Worm (Caenorhabditis elegans) whole organism, young adult: ENCODE data around the gene lmtr-2.
A peak's percentile ranks its signal among the peaks of the same experiment; 100 is the strongest.

Source experiments
- B0035.1 ChIP-seq: sonication (generic microtip); optimal IDR thresholded peaks from 2 replicates; lab custom pipeline; 2016; ENCODE audit warnings: missing genetic modification characterization, mild to moderate bottlenecking, missing compliant biosample characterization, missing genotype, missing genetic modification reagents
- C17E4.6 ChIP-seq: fragments of 200-800 bp; sonication (Bioruptor generic); IDR thresholded peaks from 2 replicates; pipeline ENCODE4 v1.3.6; 2022; ENCODE audit warnings: missing genetic modification reagents, missing genetic modification characterization, missing compliant biosample characterization
- F57A8.1 ChIP-seq: fragments of 200-800 bp; sonication (Bioruptor generic); optimal IDR thresholded peaks from 2 replicates; lab custom pipeline; 2018; ENCODE audit warnings: mild to moderate bottlenecking, missing genetic modification characterization, moderate library complexity, missing compliant biosample characterization
- F57C9.4 ChIP-seq: sonication (generic microtip); optimal IDR thresholded peaks from 2 replicates; lab custom pipeline; 2017; ENCODE audit warnings: mild to moderate bottlenecking, missing genetic modification characterization, missing compliant biosample characterization
- K12H6.12 ChIP-seq: fragments of 200-800 bp; sonication (Bioruptor generic); optimal IDR thresholded peaks from 2 replicates; lab custom pipeline; 2018; ENCODE audit warnings: mild to moderate bottlenecking, missing genetic modification characterization, missing compliant biosample characterization
- T26A5.8 ChIP-seq: sonication (generic microtip); optimal IDR thresholded peaks from 2 replicates; lab custom pipeline; 2016; ENCODE audit warnings: missing genetic modification characterization, missing compliant biosample characterization
- Y67H2A.10 ChIP-seq: fragments of 200-800 bp; sonication (Bioruptor generic); conservative IDR thresholded peaks from 2 replicates; pipeline ENCODE4 v1.3.6; 2022; ENCODE audit warnings: missing genetic modification reagents, missing genetic modification characterization, missing compliant biosample characterization
- ZK185.1 ChIP-seq: sonication (generic microtip); optimal IDR thresholded peaks from 2 replicates; lab custom pipeline; 2016; ENCODE audit warnings: mild to moderate bottlenecking, missing genetic modification characterization, missing compliant biosample characterization; ENCODE audit not compliant: poor library complexity, severe bottlenecking
- aptf-3 ChIP-seq: fragments of 200-800 bp; sonication (Bioruptor generic); IDR thresholded peaks from 2 replicates; pipeline ENCODE4 v1.3.6; 2022; ENCODE audit warnings: missing genetic modification characterization, missing compliant biosample characterization
- athp-1 ChIP-seq: sonication (generic microtip); optimal IDR thresholded peaks from 2 replicates; lab custom pipeline; 2017; ENCODE audit warnings: mild to moderate bottlenecking, missing genetic modification characterization, missing compliant biosample characterization
- attf-5 ChIP-seq: fragments of 200-800 bp; sonication (Bioruptor generic); optimal IDR thresholded peaks from 2 replicates; lab custom pipeline; 2018; ENCODE audit warnings: mild to moderate bottlenecking, missing genetic modification characterization, missing compliant biosample characterization
- attf-6 ChIP-seq: fragments of 200-800 bp; sonication (Bioruptor generic); IDR thresholded peaks from 2 replicates; pipeline ENCODE4 v1.3.6; 2022; ENCODE audit warnings: missing genetic modification reagents, missing genetic modification characterization, missing compliant biosample characterization
- ccch-3 ChIP-seq: fragments of 200-800 bp; sonication (Bioruptor generic); optimal IDR thresholded peaks from 2 replicates; lab custom pipeline; 2018; ENCODE audit warnings: mild to moderate bottlenecking, missing genetic modification characterization, missing compliant biosample characterization
- cebp-1 ChIP-seq, 2 experiments: fragments of 200-800 bp in 1 of 2; sonication (Bioruptor generic) in 1 of 2; sonication (generic microtip) in 1 of 2; IDR thresholded peaks in 1 of 2; optimal IDR thresholded peaks in 1 of 2; 2 replicates each; pipeline versions ENCODE4 v1.3.6 to Lab custom; 2017 to 2022; ENCODE audit warnings: missing compliant biosample characterization in 2 of 2, missing genetic modification characterization in 2 of 2, mild to moderate bottlenecking in 1 of 2, missing genetic modification reagents in 1 of 2, moderate library complexity in 1 of 2
- ceh-100 ChIP-seq: fragments of 200-800 bp; sonication (Bioruptor generic); IDR thresholded peaks from 2 replicates; pipeline ENCODE4 v1.3.6; 2022; ENCODE audit warnings: missing genetic modification reagents, missing genetic modification characterization, missing compliant biosample characterization
- ceh-79 ChIP-seq: sonication (generic microtip); optimal IDR thresholded peaks from 2 replicates; lab custom pipeline; 2017; ENCODE audit warnings: mild to moderate bottlenecking, missing genetic modification characterization, missing compliant biosample characterization
- dox-1 ChIP-seq: fragments of 200-800 bp; sonication (Bioruptor generic); IDR thresholded peaks from 2 replicates; pipeline ENCODE4 v1.3.6; 2022; ENCODE audit warnings: missing genetic modification reagents, missing genetic modification characterization, missing compliant biosample characterization
- dpff-1 ChIP-seq: sonication (generic microtip); optimal IDR thresholded peaks from 2 replicates; lab custom pipeline; 2017; ENCODE audit warnings: mild to moderate bottlenecking, missing genetic modification characterization, missing compliant biosample characterization
- efl-1 ChIP-seq: fragments of 150-350 bp; optimal IDR thresholded peaks from 2 replicates; lab custom pipeline; 2014; ENCODE audit warnings: missing biosample characterization, missing genetic modification reagents, missing genetic modification characterization
- egl-18 ChIP-seq: fragments of 200-800 bp; sonication (Bioruptor generic); IDR thresholded peaks from 2 replicates; pipeline ENCODE4 v1.3.6; 2022; ENCODE audit warnings: missing genetic modification reagents, missing genetic modification characterization, missing compliant biosample characterization
- egl-44 ChIP-seq: fragments of 200-800 bp; sonication (Bioruptor generic); IDR thresholded peaks from 2 replicates; pipeline ENCODE4 v1.3.6; 2022; ENCODE audit warnings: missing genetic modification reagents, missing genetic modification characterization, missing compliant biosample characterization
- ekl-4 ChIP-seq: fragments of 200-800 bp; sonication (Bioruptor generic); IDR thresholded peaks from 2 replicates; pipeline ENCODE4 v1.3.6; 2022; ENCODE audit warnings: missing genetic modification reagents, missing genetic modification characterization, missing compliant biosample characterization
- ets-4 ChIP-seq: fragments of 200-800 bp; sonication (Bioruptor generic); optimal IDR thresholded peaks from 2 replicates; lab custom pipeline; 2018; ENCODE audit warnings: mild to moderate bottlenecking, missing genetic modification characterization, missing compliant biosample characterization
- fkh-3 ChIP-seq: sonication (generic microtip); optimal IDR thresholded peaks from 2 replicates; lab custom pipeline; 2016; ENCODE audit warnings: mild to moderate bottlenecking, missing genetic modification characterization, missing compliant biosample characterization
- him-1 ChIP-seq: sonication (generic microtip); optimal IDR thresholded peaks from 2 replicates; lab custom pipeline; 2016; ENCODE audit warnings: missing genotype, missing genetic modification reagents, missing genetic modification characterization, missing compliant biosample characterization
- hlh-26 ChIP-seq: fragments of 200-800 bp; sonication (Bioruptor generic); conservative IDR thresholded peaks from 2 replicates; pipeline ENCODE4 v1.3.6; 2022; ENCODE audit warnings: missing genetic modification reagents, missing genetic modification characterization, missing compliant biosample characterization
- lag-1 ChIP-seq: fragments of 200-800 bp; sonication (Bioruptor generic); IDR thresholded peaks from 2 replicates; pipeline ENCODE4 v1.3.6; 2022; ENCODE audit warnings: missing genetic modification reagents, missing genetic modification characterization, missing compliant biosample characterization
- let-526 ChIP-seq: fragments of 200-800 bp; sonication (Bioruptor generic); IDR thresholded peaks from 2 replicates; pipeline ENCODE4 v1.3.6; 2022; ENCODE audit warnings: missing genetic modification reagents, missing genetic modification characterization, missing compliant biosample characterization
- let-607 ChIP-seq, 2 experiments: fragments of 200-800 bp in 1 of 2; sonication (Bioruptor generic) in 1 of 2; sonication (generic microtip) in 1 of 2; optimal IDR thresholded peaks; 2 replicates each; lab custom pipeline; 2016 to 2018; ENCODE audit warnings: mild to moderate bottlenecking in 2 of 2, missing compliant biosample characterization in 2 of 2, missing genetic modification characterization in 2 of 2, moderate library complexity in 2 of 2, missing genotype in 1 of 2
- lin-54 ChIP-seq: fragments of 200-800 bp; sonication (Bioruptor generic); optimal IDR thresholded peaks from 2 replicates; lab custom pipeline; 2018; ENCODE audit warnings: mild to moderate bottlenecking, missing genetic modification characterization, missing compliant biosample characterization
- lsl-1 ChIP-seq: fragments of 200-800 bp; sonication (Bioruptor generic); optimal IDR thresholded peaks from 2 replicates; lab custom pipeline; 2018; ENCODE audit warnings: mild to moderate bottlenecking, missing genetic modification characterization, moderate library complexity, missing compliant biosample characterization
- mcd-1 ChIP-seq: fragments of 200-800 bp; sonication (Bioruptor generic); IDR thresholded peaks from 2 replicates; pipeline ENCODE4 v1.3.6; 2022; ENCODE audit warnings: missing genetic modification reagents, missing genetic modification characterization, missing compliant biosample characterization
- mel-28 ChIP-seq: sonication (generic microtip); optimal IDR thresholded peaks from 2 replicates; lab custom pipeline; 2016; ENCODE audit warnings: borderline replicate concordance, mild to moderate bottlenecking, missing genetic modification characterization, missing compliant biosample characterization
- mes-4 ChIP-seq: sonication (generic microtip); optimal IDR thresholded peaks from 2 replicates; lab custom pipeline; 2016; ENCODE audit warnings: missing genotype, missing genetic modification characterization, missing compliant biosample characterization
- nfya-2 ChIP-seq: fragments of 200-800 bp; sonication (Bioruptor generic); IDR thresholded peaks from 2 replicates; pipeline ENCODE4 v1.3.6; 2022; ENCODE audit warnings: missing genetic modification reagents, missing genetic modification characterization, missing compliant biosample characterization
- nhr-120 ChIP-seq: fragments of 200-800 bp; sonication (Bioruptor generic); IDR thresholded peaks from 2 replicates; pipeline ENCODE4 v1.3.6; 2022; ENCODE audit warnings: missing genetic modification characterization, missing compliant biosample characterization
- nhr-80 ChIP-seq: sonication (generic microtip); optimal IDR thresholded peaks from 2 replicates; lab custom pipeline; 2016; ENCODE audit warnings: missing genetic modification characterization, missing compliant biosample characterization
- nhr-90 ChIP-seq: sonication (generic microtip); optimal IDR thresholded peaks from 2 replicates; lab custom pipeline; 2016; ENCODE audit warnings: missing genotype, mild to moderate bottlenecking, missing genetic modification characterization, missing compliant biosample characterization
- pbrm-1 ChIP-seq: fragments of 200-800 bp; sonication (Bioruptor generic); IDR thresholded peaks from 2 replicates; pipeline ENCODE4 v1.3.6; 2022; ENCODE audit warnings: missing genetic modification reagents, missing genetic modification characterization, missing compliant biosample characterization
- rcor-1 ChIP-seq: fragments of 200-800 bp; sonication (Bioruptor generic); IDR thresholded peaks from 2 replicates; pipeline ENCODE4 v1.3.6; 2022; ENCODE audit warnings: missing genetic modification reagents, missing genetic modification characterization, missing compliant biosample characterization
- snpc-1.3 ChIP-seq: sonication (generic microtip); optimal IDR thresholded peaks from 2 replicates; lab custom pipeline; 2017; ENCODE audit warnings: missing genetic modification characterization, mild to moderate bottlenecking, missing compliant biosample characterization, antibody characterized with exemption, moderate library complexity, missing genotype, missing genetic modification reagents; ENCODE audit not compliant: insufficient read depth
- snpc-4 ChIP-seq, 5 experiments: fragments of 150-350 bp in 1 of 5; sonication (generic microtip) in 4 of 5; optimal IDR thresholded peaks; 2 replicates each; lab custom pipeline; 2014 to 2018; ENCODE audit warnings: missing genetic modification characterization in 5 of 5, missing biosample characterization in 3 of 5, antibody characterized with exemption in 2 of 5, mild to moderate bottlenecking in 2 of 5, missing compliant biosample characterization in 2 of 5, missing genotype in 2 of 5, moderate library complexity in 2 of 5, missing genetic modification reagents in 1 of 5
- tlf-1 ChIP-seq: fragments of 200-800 bp; sonication (Bioruptor generic); optimal IDR thresholded peaks from 2 replicates; lab custom pipeline; 2018; ENCODE audit warnings: mild to moderate bottlenecking, missing genetic modification characterization, missing compliant biosample characterization
- unc-130 ChIP-seq: sonication (generic microtip); optimal IDR thresholded peaks from 2 replicates; lab custom pipeline; 2016; ENCODE audit warnings: missing genetic modification reagents, missing genetic modification characterization, missing compliant biosample characterization
- xnd-1 ChIP-seq: sonication (generic microtip); optimal IDR thresholded peaks from 2 replicates; lab custom pipeline; 2016; ENCODE audit warnings: missing genotype, missing genetic modification reagents, missing genetic modification characterization, missing compliant biosample characterization
- zim-3 ChIP-seq: sonication (generic microtip); optimal IDR thresholded peaks from 2 replicates; lab custom pipeline; 2017; ENCODE audit warnings: mild to moderate bottlenecking, missing genetic modification characterization, moderate library complexity, missing compliant biosample characterization
- ztf-25 ChIP-seq: fragments of 200-800 bp; sonication (Bioruptor generic); IDR thresholded peaks from 2 replicates; pipeline ENCODE4 v1.3.6; 2022; ENCODE audit warnings: missing genetic modification reagents, missing genetic modification characterization, missing compliant biosample characterization

lmtr-2 gene

ce11 chrV:8000929-8001513 is 9.9 kb downstream of the lmtr-2 start, which contains the start of gene Y97E10AR.1 (continued):
- no peak for TF ChIP-seq snpc-4 (GFP tag; optimal IDR thresholded peaks at IDR 0.05; lab: Kevin White, UChicago)
- peak; percentile 29 to 51 (median 40) for TF ChIP-seq snpc-4 (tag; optimal IDR thresholded peaks at IDR 0.05; lab: Kevin White, UChicago)
- no peak for TF ChIP-seq Y67H2A.10 (GFP tag; lab: Robert Waterston, UW)
- no peak for TF ChIP-seq T26A5.8
- 0 out of 2 replicates have a peak, but pooled peaks have one; percentile 12 for TF ChIP-seq let-526 (GFP tag; lab: Robert Waterston, UW)
- no peak for TF ChIP-seq lin-54 (GFP tag; lab: Kevin White, UChicago)
- no peak for TF ChIP-seq egl-18 (GFP tag; lab: Robert Waterston, UW)
- no peak for TF ChIP-seq nfya-2 (GFP tag; lab: Robert Waterston, UW)
- TF ChIP-seq attf-5 (GFP tag; lab: Kevin White, UChicago), result peak; percentile 85
- peak; percentile 26 for TF ChIP-seq ZK185.1 (tag; lab: Kevin White, UChicago)
- TF ChIP-seq unc-130 (GFP tag; lab: Kevin White, UChicago), result no peak
- peak; percentile 98 for TF ChIP-seq nhr-80 (tag; lab: Kevin White, UChicago)
- no peak for TF ChIP-seq fkh-3 (tag; lab: Kevin White, UChicago)
- no peak for TF ChIP-seq mel-28
- TF ChIP-seq dpff-1 (tag; lab: Kevin White, UChicago), result no peak
- TF ChIP-seq ztf-25 (GFP tag; lab: Robert Waterston, UW), result no peak
- no peak for TF ChIP-seq ccch-3 (GFP tag; lab: Kevin White, UChicago)
- no peak for TF ChIP-seq lsl-1 (GFP tag; lab: Kevin White, UChicago)
- TF ChIP-seq ekl-4 (GFP tag; lab: Robert Waterston, UW), result no peak
- TF ChIP-seq K12H6.12 (tag; lab: Kevin White, UChicago), result peak; percentile 81
- peak; percentile 62 to 68 for TF ChIP-seq let-607 (tag; optimal IDR thresholded peaks at IDR 0.05; lab: Kevin White, UChicago)
- TF ChIP-seq hlh-26 (GFP tag; lab: Robert Waterston, UW), result no peak
- TF ChIP-seq aptf-3 (GFP tag; lab: Robert Waterston, UW), result no peak
- TF ChIP-seq nhr-120 (GFP tag; lab: Robert Waterston, UW), result no peak
- no peak for TF ChIP-seq F57A8.1 (GFP tag; lab: Kevin White, UChicago)
- no peak for TF ChIP-seq xnd-1 (tag; lab: Kevin White, UChicago)
- no peak for TF ChIP-seq ceh-79
- no peak for TF ChIP-seq zim-3 (tag; lab: Kevin White, UChicago)
- TF ChIP-seq attf-6, result no peak
- peak; percentile 52 for TF ChIP-seq ets-4 (GFP tag; lab: Kevin White, UChicago)
- no peak for TF ChIP-seq snpc-1.3
- TF ChIP-seq egl-44, result no peak
- peak; percentile 57 for TF ChIP-seq pbrm-1 (GFP tag; lab: Robert Waterston, UW)
- TF ChIP-seq mes-4 (tag; lab: Kevin White, UChicago), result no peak
- no peak for TF ChIP-seq ceh-100 (GFP tag; lab: Robert Waterston, UW)
- 0 out of 2 replicates have a peak, but pooled peaks have one; percentile 21 for TF ChIP-seq rcor-1 (GFP tag; lab: Robert Waterston, UW)
- no peak for TF ChIP-seq C17E4.6 (GFP tag; lab: Robert Waterston, UW)
- peak; percentile 35 for TF ChIP-seq tlf-1 (GFP tag; lab: Kevin White, UChicago)
- no peak for TF ChIP-seq efl-1 (GFP tag; lab: Kevin White, UChicago)
- peak; percentile 58 for TF ChIP-seq nhr-90
- TF ChIP-seq dox-1 (GFP tag; lab: Robert Waterston, UW), result no peak; the same call in 1 of the 2 replicates
- TF ChIP-seq cebp-1 (GFP tag; IDR thresholded peaks at IDR 0.05; lab: Robert Waterston, UW), result no peak
- peak; percentile 88 for TF ChIP-seq cebp-1 (tag; optimal IDR thresholded peaks at IDR 0.05; lab: Kevin White, UChicago)
- no peak for TF ChIP-seq him-1 (tag; lab: Kevin White, UChicago)
- no peak for TF ChIP-seq athp-1 (tag; lab: Kevin White, UChicago)
- TF ChIP-seq mcd-1 (GFP tag; lab: Robert Waterston, UW), result no peak; the same call in 1 of the 2 replicates
- no peak for TF ChIP-seq F57C9.4 (tag; lab: Kevin White, UChicago)
- TF ChIP-seq lag-1 (GFP tag; lab: Robert Waterston, UW), result no peak
- TF ChIP-seq B0035.1, result no peak
